Worm (Caenorhabditis elegans) whole organism, L2 larva: ENCODE data around the gene ZK1236.9.

ENCODE experiments used
- C34F6.9 ChIP-seq: fragments of 150-350 bp; optimal IDR thresholded peaks from 2 replicates; lab custom pipeline; 2014; ENCODE audit warnings: missing biosample characterization, missing genetic modification characterization
- ZK546.5 ChIP-seq: sonication (generic microtip); optimal IDR thresholded peaks from 2 replicates; lab custom pipeline; 2017; ENCODE audit warnings: missing biosample characterization, missing genetic modification characterization
- blmp-1 ChIP-seq: sonication (generic microtip); optimal IDR thresholded peaks from 2 replicates; lab custom pipeline; 2017; ENCODE audit warnings: missing genetic modification characterization, mild to moderate bottlenecking, missing compliant biosample characterization, antibody characterized with exemption, moderate library complexity; ENCODE audit not compliant: insufficient read depth
- elt-3 ChIP-seq: sonication (generic microtip); optimal IDR thresholded peaks from 2 replicates; lab custom pipeline; 2017; ENCODE audit warnings: missing biosample characterization, missing genetic modification characterization
- lin-39 ChIP-seq: fragments of 150-350 bp; optimal IDR thresholded peaks from 2 replicates; lab custom pipeline; 2014; ENCODE audit warnings: missing biosample characterization, missing genetic modification reagents, missing genetic modification characterization
- lsy-2 ChIP-seq, 2 experiments: fragments of 150-350 bp in 1 of 2; sonication (generic microtip) in 1 of 2; optimal IDR thresholded peaks; 2 replicates each; lab custom pipeline; 2014 to 2017; ENCODE audit warnings: missing biosample characterization in 2 of 2, missing genetic modification characterization in 2 of 2
- nhr-11 ChIP-seq: fragments of 150-350 bp; optimal IDR thresholded peaks from 2 replicates; lab custom pipeline; 2014; ENCODE audit warnings: missing biosample characterization, missing genetic modification characterization
- skn-1 ChIP-seq: sonication (generic microtip); optimal IDR thresholded peaks from 2 replicates; lab custom pipeline; 2017; ENCODE audit warnings: missing biosample characterization, missing genetic modification characterization

- no peak for TF ChIP-seq lin-39 (tag; lab: Kevin White, UChicago)
- TF ChIP-seq lsy-2 (tag; optimal IDR thresholded peaks at IDR 0.05; lab: Kevin White, UChicago): no peak
- TF ChIP-seq blmp-1 (tag; lab: Kevin White, UChicago): no peak
- TF ChIP-seq elt-3 (tag; lab: Kevin White, UChicago): no peak
- no peak for TF ChIP-seq nhr-11
- no peak for TF ChIP-seq ZK546.5 (tag; lab: Kevin White, UChicago)
- no peak for TF ChIP-seq C34F6.9 (tag; lab: Kevin White, UChicago)
- TF ChIP-seq skn-1 (tag; lab: Kevin White, UChicago): no peak
Measured at ce11 chrIII:8446534-8446933, 11.6 kb upstream of the ZK1236.9 start, which contains the start of gene hsp-110.
